Fruit fly (Drosophila melanogaster) whole organism, wandering third instar larva: Measurements from ENCODE around the gene Med.

Experiments used
- lola ChIP-seq: fragments of >200 bp; optimal IDR thresholded peaks from 2 replicates; lab custom pipeline; 2017; ENCODE audit warnings: missing biosample characterization, missing genetic modification characterization
- psq ChIP-seq: fragments of 200-800 bp; sonication (Bioruptor generic); optimal IDR thresholded peaks from 3 replicates; lab custom pipeline; 2017; ENCODE audit warnings: missing biosample characterization, mild to moderate bottlenecking, missing genetic modification characterization, moderate library complexity

- TF ChIP-seq psq, result no peak
- TF ChIP-seq lola (GFP tag; lab: Kevin White, UChicago), result no peak
These were observed 11.0 kb downstream of the Med start, which contains the start of gene kek6 for dm6 chr3R:31621814-31622213.
